Worm (Caenorhabditis elegans) whole organism, L4/young adult: ENCODE results near the gene tbc-12.
A peak's percentile ranks its signal among the peaks of the same experiment; 100 is the strongest.

Experiments used
- W03F9.2 ChIP-seq: fragments of 150-350 bp; optimal IDR thresholded peaks from 2 replicates; lab custom pipeline; 2014; ENCODE audit warnings: missing biosample characterization, missing genetic modification characterization
- him-1 ChIP-seq: sonication (generic microtip); optimal IDR thresholded peaks from 2 replicates; lab custom pipeline; 2016; ENCODE audit warnings: missing genotype, missing genetic modification reagents, missing genetic modification characterization, missing compliant biosample characterization

ce11 chrX:2531276-2531675 is 981 bp downstream of the tbc-12 start:
- no peak for TF ChIP-seq him-1 (tag; lab: Kevin White, UChicago)
- peak; percentile 19 for TF ChIP-seq W03F9.2 (tag; lab: Kevin White, UChicago)
